Worm (Caenorhabditis elegans) whole organism, early embryonic: Measurements from ENCODE around the gene R02D5.8.

ENCODE experiments used
- B0310.2 ChIP-seq: sonication (generic microtip); optimal IDR thresholded peaks from 2 replicates; lab custom pipeline; 2016; ENCODE audit warnings: mild to moderate bottlenecking, missing genetic modification characterization, missing compliant biosample characterization
- ama-1 ChIP-seq: fragments of 150-350 bp; optimal IDR thresholded peaks from 2 replicates; lab custom pipeline; 2014
- ceh-13 ChIP-seq: fragments of 200-800 bp; sonication (Bioruptor generic); optimal IDR thresholded peaks from 2 replicates; lab custom pipeline; 2018; ENCODE audit warnings: mild to moderate bottlenecking, missing genetic modification characterization, missing compliant biosample characterization
- flt-1 ChIP-seq: fragments of 200-800 bp; sonication (Bioruptor generic); IDR thresholded peaks from 2 replicates; pipeline ENCODE4 v1.3.6; 2022; ENCODE audit warnings: missing genetic modification characterization, missing compliant biosample characterization
- hmbx-1 ChIP-seq: sonication (generic microtip); optimal IDR thresholded peaks from 2 replicates; lab custom pipeline; 2016; ENCODE audit warnings: mild to moderate bottlenecking, missing genetic modification characterization, missing compliant biosample characterization
- hmg-4 ChIP-seq: fragments of 200-800 bp; sonication (Bioruptor generic); optimal IDR thresholded peaks from 2 replicates; lab custom pipeline; 2018; ENCODE audit warnings: mild to moderate bottlenecking, missing genetic modification characterization, missing compliant biosample characterization

- TF ChIP-seq hmg-4 (GFP tag; lab: Kevin White, UChicago) (no peak), ama-1 (lab: Kevin White, UChicago) (no peak), B0310.2 (tag; lab: Kevin White, UChicago) (no peak), hmbx-1 (no peak), flt-1 (GFP tag; lab: Robert Waterston, UW) (no peak), ceh-13 (GFP tag; lab: Kevin White, UChicago) (no peak)
Measured at ce11 chrV:14491097-14491496, 28.1 kb downstream of the R02D5.8 start.
